Worm (Caenorhabditis elegans) whole organism, L4 larva: Measurements from ENCODE around the gene gbb-2.

Source experiments
- F37D6.2 ChIP-seq: sonication (generic microtip); optimal IDR thresholded peaks from 2 replicates; lab custom pipeline; 2016; ENCODE audit warnings: mild to moderate bottlenecking, missing genetic modification characterization, missing compliant biosample characterization
- F44E2.7 ChIP-seq: fragments of 200-800 bp; sonication (Bioruptor generic); IDR thresholded peaks from 2 replicates; pipeline ENCODE4 v2.1.2; 2022; ENCODE audit warnings: missing genetic modification characterization, missing compliant biosample characterization
- Y105C5A.15 ChIP-seq: fragments of 200-800 bp; sonication (Bioruptor generic); IDR thresholded peaks from 2 replicates; pipeline ENCODE4 v1.3.6; 2022; ENCODE audit warnings: missing genetic modification characterization, missing compliant biosample characterization
- Y75B8A.6 ChIP-seq: fragments of 200-800 bp; sonication (Bioruptor generic); IDR thresholded peaks from 2 replicates; pipeline ENCODE4 v1.3.6; 2022; ENCODE audit warnings: missing genetic modification reagents, missing genetic modification characterization, missing compliant biosample characterization
- aha-1 ChIP-seq: fragments of 150-350 bp; peaks from one replicate; lab custom pipeline; 2014; ENCODE audit warnings: missing biosample characterization, missing genetic modification characterization
- aly-2 ChIP-seq: sonication (generic microtip); optimal IDR thresholded peaks from 2 replicates; lab custom pipeline; 2018; ENCODE audit warnings: missing biosample characterization, missing genetic modification characterization
- ama-1 ChIP-seq: fragments of 150-350 bp; optimal IDR thresholded peaks from 2 replicates; lab custom pipeline; 2014; ENCODE audit warnings: inconsistent platforms, mixed read lengths
- ceh-20 ChIP-seq: fragments of 200-800 bp; sonication (Bioruptor generic); IDR thresholded peaks from 2 replicates; pipeline ENCODE4 v1.3.6; 2022; ENCODE audit warnings: missing genetic modification reagents, missing genetic modification characterization, missing compliant biosample characterization
- ces-1 ChIP-seq: fragments of 150-350 bp; sonication (generic microtip); optimal IDR thresholded peaks from 4 replicates; lab custom pipeline; 2014; ENCODE audit warnings: missing biosample characterization, missing genetic modification reagents, missing genetic modification characterization
- daf-16 ChIP-seq, 3 experiments: sonication (generic microtip); optimal IDR thresholded peaks; 2 replicates each; lab custom pipeline; 2016 to 2017; ENCODE audit warnings: missing genetic modification characterization in 3 of 3, missing genetic modification reagents in 3 of 3, mild to moderate bottlenecking in 2 of 3, missing compliant biosample characterization in 2 of 3, missing biosample characterization in 1 of 3, moderate library complexity in 1 of 3
- daf-19 ChIP-seq: fragments of 200-800 bp; sonication (Bioruptor generic); conservative IDR thresholded peaks from 2 replicates; pipeline ENCODE4 v1.3.6; 2022; ENCODE audit warnings: missing genetic modification characterization, missing compliant biosample characterization
- dmd-6 ChIP-seq: fragments of 200-800 bp; sonication (Bioruptor generic); IDR thresholded peaks from 2 replicates; pipeline ENCODE4 v1.3.6; 2022; ENCODE audit warnings: missing genetic modification reagents, missing genetic modification characterization, missing compliant biosample characterization
- dpl-1 ChIP-seq: fragments of 150-350 bp; optimal IDR thresholded peaks from 2 replicates; lab custom pipeline; 2014; ENCODE audit warnings: missing biosample characterization, missing genetic modification reagents, missing genetic modification characterization
- dve-1 ChIP-seq: sonication (generic microtip); optimal IDR thresholded peaks from 2 replicates; lab custom pipeline; 2017; ENCODE audit warnings: antibody characterized with exemption, mild to moderate bottlenecking, missing genetic modification characterization, missing compliant biosample characterization; ENCODE audit not compliant: insufficient read depth
- egl-43 ChIP-seq: fragments of 200-800 bp; sonication (Bioruptor generic); IDR thresholded peaks from 2 replicates; pipeline ENCODE4 v1.3.6; 2022; ENCODE audit warnings: missing genetic modification reagents, missing genetic modification characterization, missing compliant biosample characterization
- fkh-10 ChIP-seq: fragments of 150-350 bp; optimal IDR thresholded peaks from 2 replicates; lab custom pipeline; 2014; ENCODE audit warnings: missing biosample characterization, missing genetic modification reagents, missing genetic modification characterization
- hif-1 ChIP-seq, 2 experiments: sonication (generic microtip); optimal IDR thresholded peaks; 2 replicates each; lab custom pipeline; 2016 to 2017; ENCODE audit warnings: missing compliant biosample characterization in 2 of 2, missing genetic modification characterization in 2 of 2, missing genetic modification reagents in 2 of 2, missing genotype in 2 of 2, mild to moderate bottlenecking in 1 of 2
- hlh-11 ChIP-seq: fragments of 200-800 bp; sonication (Bioruptor generic); optimal IDR thresholded peaks from 2 replicates; lab custom pipeline; 2018; ENCODE audit warnings: mild to moderate bottlenecking, missing genetic modification characterization, missing compliant biosample characterization
- hlh-30 ChIP-seq: sonication (generic microtip); optimal IDR thresholded peaks from 2 replicates; lab custom pipeline; 2017; ENCODE audit warnings: antibody characterized with exemption, mild to moderate bottlenecking, missing genetic modification characterization, missing compliant biosample characterization; ENCODE audit not compliant: insufficient read depth
- lin-1 ChIP-seq: fragments of 200-800 bp; sonication (Bioruptor generic); IDR thresholded peaks from 2 replicates; pipeline ENCODE4 v1.3.6; 2022; ENCODE audit warnings: missing genetic modification reagents, missing genetic modification characterization, missing compliant biosample characterization
- lin-15B ChIP-seq: fragments of 150-350 bp; sonication (generic microtip); optimal IDR thresholded peaks from 3 replicates; lab custom pipeline; 2014; ENCODE audit warnings: missing biosample characterization, missing genetic modification characterization
- lin-29 ChIP-seq: fragments of 200-800 bp; sonication (Bioruptor generic); IDR thresholded peaks from 2 replicates; pipeline ENCODE4 v1.3.6; 2022; ENCODE audit warnings: missing genetic modification reagents, missing genetic modification characterization, missing compliant biosample characterization
- madf-5 ChIP-seq, 2 experiments: fragments of 200-800 bp; sonication (Bioruptor generic); IDR thresholded peaks; 2 replicates each; pipeline ENCODE4 v1.3.6; 2022; ENCODE audit warnings: missing compliant biosample characterization in 2 of 2, missing genetic modification characterization in 2 of 2
- mdl-1 ChIP-seq, 2 experiments: fragments of 150-350 bp in 1 of 2; sonication (generic microtip) in 1 of 2; optimal IDR thresholded peaks; 2 replicates each; lab custom pipeline; 2014 to 2017; ENCODE audit warnings: missing biosample characterization in 2 of 2, missing genetic modification characterization in 2 of 2
- mes-2 ChIP-seq: sonication (generic microtip); optimal IDR thresholded peaks from 2 replicates; lab custom pipeline; 2016; ENCODE audit warnings: missing genotype, mild to moderate bottlenecking, missing genetic modification characterization, missing compliant biosample characterization; ENCODE audit not compliant: poor library complexity, severe bottlenecking
- mxl-2 ChIP-seq: fragments of 200-800 bp; sonication (Bioruptor generic); conservative IDR thresholded peaks from 2 replicates; pipeline ENCODE4 v1.3.6; 2022; ENCODE audit warnings: missing genetic modification reagents, missing genetic modification characterization, missing compliant biosample characterization
- mxl-3 ChIP-seq: fragments of 200-800 bp; sonication (Bioruptor generic); optimal IDR thresholded peaks from 2 replicates; lab custom pipeline; 2018; ENCODE audit warnings: mild to moderate bottlenecking, missing genetic modification characterization, missing compliant biosample characterization
- nhr-11 ChIP-seq: fragments of 150-350 bp; optimal IDR thresholded peaks from 2 replicates; lab custom pipeline; 2014; ENCODE audit warnings: missing biosample characterization, missing genetic modification characterization
- nhr-111 ChIP-seq: fragments of 200-800 bp; sonication (Bioruptor generic); optimal IDR thresholded peaks from 2 replicates; lab custom pipeline; 2018; ENCODE audit warnings: mild to moderate bottlenecking, missing genetic modification characterization, missing compliant biosample characterization
- nhr-25 ChIP-seq: sonication (generic microtip); optimal IDR thresholded peaks from 2 replicates; lab custom pipeline; 2017; ENCODE audit warnings: missing genetic modification characterization, mild to moderate bottlenecking, missing compliant biosample characterization, antibody characterized with exemption, moderate library complexity, borderline replicate concordance; ENCODE audit not compliant: insufficient read depth
- nhr-28 ChIP-seq: fragments of 150-350 bp; optimal IDR thresholded peaks from 2 replicates; lab custom pipeline; 2014; ENCODE audit warnings: missing biosample characterization, missing genetic modification characterization
- nhr-48 ChIP-seq: sonication (generic microtip); optimal IDR thresholded peaks from 2 replicates; lab custom pipeline; 2016; ENCODE audit warnings: mild to moderate bottlenecking, missing genetic modification characterization, missing compliant biosample characterization
- pha-4 ChIP-seq, 2 experiments: fragments of 150-350 bp in 1 of 2; fragments of 200-800 bp in 1 of 2; sonication (Bioruptor generic) in 1 of 2; IDR thresholded peaks in 1 of 2; optimal IDR thresholded peaks in 1 of 2; 2 replicates each; pipeline versions ENCODE4 v1.3.6 to Lab custom; 2014 to 2022; ENCODE audit warnings: missing genetic modification characterization in 2 of 2, missing genetic modification reagents in 2 of 2, missing biosample characterization in 1 of 2, missing compliant biosample characterization in 1 of 2
- pqm-1 ChIP-seq: sonication (generic microtip); optimal IDR thresholded peaks from 2 replicates; lab custom pipeline; 2017; ENCODE audit warnings: missing biosample characterization, missing genetic modification characterization
- rbr-2 ChIP-seq: sonication (generic microtip); optimal IDR thresholded peaks from 2 replicates; lab custom pipeline; 2016; ENCODE audit warnings: missing genotype, missing genetic modification characterization, missing compliant biosample characterization
- snpc-4 ChIP-seq: fragments of 150-350 bp; optimal IDR thresholded peaks from 2 replicates; lab custom pipeline; 2014; ENCODE audit warnings: missing biosample characterization, missing genetic modification characterization
- spr-3 ChIP-seq: fragments of 200-800 bp; sonication (Bioruptor generic); optimal IDR thresholded peaks from 2 replicates; lab custom pipeline; 2018; ENCODE audit warnings: mild to moderate bottlenecking, missing genetic modification characterization, missing compliant biosample characterization
- unc-130 ChIP-seq: sonication (generic microtip); optimal IDR thresholded peaks from 2 replicates; lab custom pipeline; 2016; ENCODE audit warnings: missing genetic modification reagents, missing genetic modification characterization, missing compliant biosample characterization
- unc-39 ChIP-seq: sonication (generic microtip); optimal IDR thresholded peaks from 2 replicates; lab custom pipeline; 2017; ENCODE audit warnings: missing biosample characterization, missing genetic modification characterization
- unc-62 ChIP-seq, 3 experiments: fragments of 150-350 bp in 1 of 3; sonication (generic microtip); optimal IDR thresholded peaks in 2 of 3; peaks in 1 of 3; 1 replicate in 1 of 3; 2 replicates in 2 of 3; lab custom pipeline; 2014 to 2017; ENCODE audit warnings: missing biosample characterization in 3 of 3, missing genetic modification characterization in 3 of 3, missing genetic modification reagents in 3 of 3, missing genotype in 1 of 3
- ztf-11 ChIP-seq: fragments of 150-350 bp; optimal IDR thresholded peaks from 2 replicates; lab custom pipeline; 2014; ENCODE audit warnings: missing biosample characterization, missing genetic modification characterization

The gbb-2 gene

ce11 chrIV:4481298-4481697, 25.2 kb downstream of the gbb-2 start:
- no peak for TF ChIP-seq ces-1 (GFP tag; lab: Kevin White, UChicago)
- peak; percentile 31 for TF ChIP-seq nhr-28
- peak; percentile 6 for TF ChIP-seq pqm-1 (tag; lab: Kevin White, UChicago)
- no peak for TF ChIP-seq Y75B8A.6
- no peak for TF ChIP-seq daf-19 (GFP tag; lab: Robert Waterston, UW)
- no peak for TF ChIP-seq rbr-2
- no peak for TF ChIP-seq daf-16 (GFP tag; optimal IDR thresholded peaks at IDR 0.05; lab: Kevin White, UChicago)
- peak; percentile 59 for TF ChIP-seq daf-16 (tag; optimal IDR thresholded peaks at IDR 0.05; lab: Kevin White, UChicago)
- TF ChIP-seq nhr-25 (tag; lab: Kevin White, UChicago): no peak
- TF ChIP-seq nhr-48 (tag; lab: Kevin White, UChicago): no peak
- no peak for TF ChIP-seq snpc-4 (tag; lab: Kevin White, UChicago)
- TF ChIP-seq mxl-3: no peak
- TF ChIP-seq nhr-111 (GFP tag; lab: Kevin White, UChicago): no peak
- TF ChIP-seq hlh-30 (tag; lab: Kevin White, UChicago): peak; percentile 41
- no peak for TF ChIP-seq mxl-2 (GFP tag; lab: Robert Waterston, UW)
- peak; percentile 13 for TF ChIP-seq dve-1 (tag; lab: Kevin White, UChicago)

ce11 chrIV:4480027-4480426, 26.5 kb downstream of the gbb-2 start, which contains the start of gene M01H9.10:
M01H9.10 (minus strand) TSS chrIV:4480127.
- TF ChIP-seq egl-43 (no peak), lin-29 (no peak), unc-39 (tag; lab: Kevin White, UChicago) (no peak), lin-15B (no peak), aha-1 (tag; lab: Kevin White, UChicago) (no peak), F37D6.2 (tag; lab: Kevin White, UChicago) (no peak), mxl-3 (no peak), dpl-1 (GFP tag; lab: Kevin White, UChicago) (no peak), aly-2 (tag; lab: Kevin White, UChicago) (no peak)

- TF ChIP-seq unc-130 (GFP tag; lab: Kevin White, UChicago): no peak
- peak in 1 of 2 experiments; percentile 89 for TF ChIP-seq hif-1 (tag; optimal IDR thresholded peaks at IDR 0.05; lab: Kevin White, UChicago)
- peak; percentile 47 for TF ChIP-seq dmd-6 (GFP tag; lab: Robert Waterston, UW)
- peak; percentile 36 for TF ChIP-seq dve-1 (tag; lab: Kevin White, UChicago)
- no peak for TF ChIP-seq fkh-10
- TF ChIP-seq hlh-11 (tag; lab: Kevin White, UChicago): peak; percentile 12
- peak; percentile 47 for TF ChIP-seq nhr-48 (tag; lab: Kevin White, UChicago)
- TF ChIP-seq spr-3 (GFP tag; lab: Kevin White, UChicago): no peak
- TF ChIP-seq daf-16 (GFP tag; optimal IDR thresholded peaks at IDR 0.05; lab: Kevin White, UChicago): no peak
- TF ChIP-seq daf-16 (tag; optimal IDR thresholded peaks at IDR 0.05; lab: Kevin White, UChicago): peak; percentile 29
- no peak for TF ChIP-seq nhr-111 (GFP tag; lab: Kevin White, UChicago)
These were observed 27.9 kb downstream of the gbb-2 start for ce11 chrIV:4478612-4479011.

ce11 chrIV:4477009-4477471, 29.5 kb downstream of the gbb-2 start, which contains the start of gene M01H9.3:
M01H9.3 (minus strand) TSS chrIV:4477059.
- TF ChIP-seq ama-1 (lab: Kevin White, UChicago) (peak; percentile 86), hlh-11 (tag; lab: Kevin White, UChicago) (peak; percentile 87), dve-1 (tag; lab: Kevin White, UChicago) (peak; percentile 74), nhr-25 (tag; lab: Kevin White, UChicago) (peak; percentile 44), F44E2.7 (GFP tag; lab: Robert Waterston, UW) (no peak), pha-4 (GFP tag; IDR thresholded peaks at IDR 0.05; lab: Robert Waterston, UW) (no peak), pha-4 (tag; optimal IDR thresholded peaks at IDR 0.05; lab: Kevin White, UChicago) (peak; percentile 36), nhr-11 (peak; percentile 61), dmd-6 (GFP tag; lab: Robert Waterston, UW) (peak; percentile 87), unc-62 (GFP tag; optimal IDR thresholded peaks at IDR 0.05 in 1 of 2; lab: Kevin White, UChicago) (peak in 1 of 2 experiments; percentile 87), unc-62 (tag; optimal IDR thresholded peaks at IDR 0.05; lab: Kevin White, UChicago) (no peak), Y105C5A.15 (GFP tag; lab: Robert Waterston, UW) (no peak), daf-19 (GFP tag; lab: Robert Waterston, UW) (no peak), mxl-3 (peak; percentile 46), mdl-1 (tag; optimal IDR thresholded peaks at IDR 0.05; lab: Kevin White, UChicago) (peak; percentile 31 to 95), ztf-11 (no peak), hif-1 (tag; optimal IDR thresholded peaks at IDR 0.05; lab: Kevin White, UChicago) (peak in 1 of 2 experiments; percentile 87), nhr-28 (peak; percentile 74), hlh-30 (tag; lab: Kevin White, UChicago) (peak; percentile 95), ceh-20 (GFP tag; lab: Robert Waterston, UW) (peak; percentile 70), lin-1 (GFP tag; lab: Robert Waterston, UW) (0 out of 2 replicates have a peak, but pooled peaks have one; percentile 11), mes-2 (tag; lab: Kevin White, UChicago) (peak; percentile 42), madf-5 (GFP tag; IDR thresholded peaks at IDR 0.05; lab: Robert Waterston, UW) (no peak)
